Worm (Caenorhabditis elegans) whole organism, mixed stage, embryonic: ENCODE measurements around the gene F08H9.2.

Experiments
- M03D4.4 ChIP-seq: sonication (generic microtip); optimal IDR thresholded peaks from 2 replicates; lab custom pipeline; 2017; ENCODE audit warnings: mild to moderate bottlenecking, missing genetic modification characterization, missing compliant biosample characterization
- bed-3 ChIP-seq: fragments of 200-800 bp; sonication (Bioruptor generic); optimal IDR thresholded peaks from 3 replicates; lab custom pipeline; 2018; ENCODE audit warnings: mild to moderate bottlenecking, missing genetic modification characterization, moderate library complexity, missing compliant biosample characterization
- blmp-1 ChIP-seq: fragments of 150-350 bp; optimal IDR thresholded peaks from 2 replicates; lab custom pipeline; 2014; ENCODE audit warnings: missing biosample characterization, missing genetic modification characterization
- ceh-43 ChIP-seq: fragments of 200-800 bp; sonication (Bioruptor generic); optimal IDR thresholded peaks from 2 replicates; lab custom pipeline; 2018; ENCODE audit warnings: mild to moderate bottlenecking, missing genetic modification characterization, moderate library complexity, missing compliant biosample characterization
- ceh-83 ChIP-seq: fragments of 200-800 bp; sonication (Bioruptor generic); optimal IDR thresholded peaks from 2 replicates; lab custom pipeline; 2018; ENCODE audit warnings: mild to moderate bottlenecking, missing genetic modification characterization, missing compliant biosample characterization
- ces-1 ChIP-seq: fragments of 150-350 bp; optimal IDR thresholded peaks from 2 replicates; lab custom pipeline; 2014; ENCODE audit warnings: missing biosample characterization, missing genetic modification reagents, missing genetic modification characterization
- cnd-1 ChIP-seq: fragments of 200-800 bp; sonication (Bioruptor generic); optimal IDR thresholded peaks from 2 replicates; lab custom pipeline; 2018; ENCODE audit warnings: mild to moderate bottlenecking, missing genetic modification characterization, missing compliant biosample characterization
- elt-1 ChIP-seq: sonication (generic microtip); optimal IDR thresholded peaks from 2 replicates; lab custom pipeline; 2017; ENCODE audit warnings: missing genetic modification characterization, mild to moderate bottlenecking, missing compliant biosample characterization, antibody characterized with exemption, moderate library complexity, borderline replicate concordance; ENCODE audit not compliant: insufficient read depth
- elt-3 ChIP-seq: fragments of 150-350 bp; optimal IDR thresholded peaks from 2 replicates; lab custom pipeline; 2014; ENCODE audit warnings: missing biosample characterization, missing genetic modification characterization
- flh-1 ChIP-seq: fragments of 200-800 bp; sonication (Bioruptor generic); optimal IDR thresholded peaks from 2 replicates; lab custom pipeline; 2018; ENCODE audit warnings: mild to moderate bottlenecking, missing genetic modification characterization, moderate library complexity, missing compliant biosample characterization
- ham-2 ChIP-seq: fragments of 200-800 bp; sonication (Bioruptor generic); optimal IDR thresholded peaks from 2 replicates; lab custom pipeline; 2018; ENCODE audit warnings: mild to moderate bottlenecking, missing genetic modification characterization, missing compliant biosample characterization
- hlh-1 ChIP-seq: fragments of 150-350 bp; optimal IDR thresholded peaks from 2 replicates; lab custom pipeline; 2014; ENCODE audit warnings: missing biosample characterization, missing genetic modification reagents, missing genetic modification characterization
- lin-13 ChIP-seq: fragments of 150-350 bp; optimal IDR thresholded peaks from 2 replicates; lab custom pipeline; 2014; ENCODE audit warnings: missing biosample characterization, missing genetic modification characterization
- lin-32 ChIP-seq: fragments of 200-800 bp; sonication (Bioruptor generic); optimal IDR thresholded peaks from 2 replicates; lab custom pipeline; 2018; ENCODE audit warnings: mild to moderate bottlenecking, missing genetic modification characterization, missing compliant biosample characterization
- lsy-2 ChIP-seq: fragments of 150-350 bp; optimal IDR thresholded peaks from 2 replicates; lab custom pipeline; 2014; ENCODE audit warnings: missing biosample characterization, missing genetic modification characterization
- mls-2 ChIP-seq: sonication (generic microtip); optimal IDR thresholded peaks from 2 replicates; lab custom pipeline; 2016; ENCODE audit warnings: mild to moderate bottlenecking, missing genetic modification characterization, moderate library complexity, missing compliant biosample characterization
- nhr-2 ChIP-seq: fragments of 150-350 bp; optimal IDR thresholded peaks from 2 replicates; lab custom pipeline; 2014; ENCODE audit warnings: missing biosample characterization, missing genetic modification characterization
- nhr-237 ChIP-seq: fragments of 150-350 bp; optimal IDR thresholded peaks from 2 replicates; lab custom pipeline; 2014; ENCODE audit warnings: missing biosample characterization, missing genetic modification characterization
- nhr-28 ChIP-seq: fragments of 150-350 bp; optimal IDR thresholded peaks from 2 replicates; lab custom pipeline; 2014; ENCODE audit warnings: missing biosample characterization, missing genetic modification characterization
- pha-4 ChIP-seq: fragments of 150-350 bp; optimal IDR thresholded peaks from 2 replicates; lab custom pipeline; 2018; ENCODE audit warnings: missing biosample characterization, missing genetic modification reagents, missing genetic modification characterization
- sem-2 ChIP-seq: fragments of 200-800 bp; sonication (Bioruptor generic); optimal IDR thresholded peaks from 2 replicates; lab custom pipeline; 2018; ENCODE audit warnings: mild to moderate bottlenecking, missing genetic modification characterization, missing compliant biosample characterization
- snpc-4 ChIP-seq: fragments of 150-350 bp; optimal IDR thresholded peaks from 2 replicates; lab custom pipeline; 2014; ENCODE audit warnings: missing biosample characterization, missing genetic modification characterization
- sptf-1 ChIP-seq: sonication (generic microtip); optimal IDR thresholded peaks from 2 replicates; lab custom pipeline; 2017; ENCODE audit warnings: mild to moderate bottlenecking, missing genetic modification characterization, moderate library complexity, missing compliant biosample characterization
- unc-120 ChIP-seq: sonication (generic microtip); optimal IDR thresholded peaks from 2 replicates; lab custom pipeline; 2017; ENCODE audit warnings: missing genetic modification characterization, missing compliant biosample characterization; ENCODE audit not compliant: poor library complexity, severe bottlenecking
- unc-62 ChIP-seq: fragments of 150-350 bp; optimal IDR thresholded peaks from 2 replicates; lab custom pipeline; 2014; ENCODE audit warnings: missing biosample characterization, missing genetic modification reagents, missing genetic modification characterization
- zip-8 ChIP-seq: fragments of 150-350 bp; optimal IDR thresholded peaks from 2 replicates; lab custom pipeline; 2014; ENCODE audit warnings: missing biosample characterization, missing genetic modification characterization
- ztf-11 ChIP-seq: fragments of 150-350 bp; optimal IDR thresholded peaks from 2 replicates; lab custom pipeline; 2014; ENCODE audit warnings: missing biosample characterization, missing genetic modification characterization

F08H9.2 gene

DNA sequence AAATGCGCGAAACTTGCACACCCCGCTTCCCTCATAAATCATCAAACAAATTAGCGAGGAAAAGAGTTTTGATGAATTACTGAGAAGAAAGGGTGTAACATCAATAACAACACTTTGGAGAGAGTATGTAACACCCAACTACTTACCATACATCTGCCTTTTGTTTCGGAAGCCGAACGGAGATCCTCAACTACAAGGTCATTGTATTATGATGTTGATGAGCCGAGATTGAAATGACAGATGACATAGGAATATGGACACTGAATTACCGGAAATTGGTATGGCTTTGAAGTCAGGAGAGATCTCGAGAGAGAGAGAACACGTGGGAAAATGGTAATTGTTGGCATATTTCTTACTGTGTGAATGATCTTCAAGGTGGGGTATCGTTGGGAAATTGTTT lies 34.5 kb upstream of the F08H9.2 start:
- no peak for TF ChIP-seq lin-13 (tag; lab: Kevin White, UChicago)
- TF ChIP-seq elt-3 (tag; lab: Kevin White, UChicago): no peak
- TF ChIP-seq sptf-1 (tag; lab: Kevin White, UChicago): no peak
- TF ChIP-seq ham-2 (GFP tag; lab: Kevin White, UChicago): peak; percentile 42
- TF ChIP-seq bed-3 (GFP tag; lab: Kevin White, UChicago): no peak
- no peak for TF ChIP-seq elt-1 (tag; lab: Kevin White, UChicago)
- TF ChIP-seq lin-32 (GFP tag; lab: Kevin White, UChicago): no peak
- TF ChIP-seq nhr-28: no peak
- TF ChIP-seq flh-1 (GFP tag; lab: Kevin White, UChicago): no peak
- no peak for TF ChIP-seq blmp-1 (tag; lab: Kevin White, UChicago)
- peak; percentile 51 for TF ChIP-seq unc-62 (GFP tag; lab: Kevin White, UChicago)
- no peak for TF ChIP-seq ceh-83 (GFP tag; lab: Kevin White, UChicago)
- no peak for TF ChIP-seq zip-8

ce11 chrV:14427069-14427825 lies 33.2 kb upstream of the F08H9.2 start:
- TF ChIP-seq elt-1 (tag; lab: Kevin White, UChicago) (no peak), mls-2 (peak; percentile 32), ceh-43 (GFP tag; lab: Kevin White, UChicago) (no peak), nhr-237 (tag; lab: Kevin White, UChicago) (no peak), ces-1 (GFP tag; lab: Kevin White, UChicago) (peak; percentile 59), lin-32 (GFP tag; lab: Kevin White, UChicago) (no peak), nhr-2 (tag; lab: Kevin White, UChicago) (peak; percentile 25), cnd-1 (tag; lab: Kevin White, UChicago) (peak; percentile 21), lin-13 (tag; lab: Kevin White, UChicago) (no peak)

DNA sequence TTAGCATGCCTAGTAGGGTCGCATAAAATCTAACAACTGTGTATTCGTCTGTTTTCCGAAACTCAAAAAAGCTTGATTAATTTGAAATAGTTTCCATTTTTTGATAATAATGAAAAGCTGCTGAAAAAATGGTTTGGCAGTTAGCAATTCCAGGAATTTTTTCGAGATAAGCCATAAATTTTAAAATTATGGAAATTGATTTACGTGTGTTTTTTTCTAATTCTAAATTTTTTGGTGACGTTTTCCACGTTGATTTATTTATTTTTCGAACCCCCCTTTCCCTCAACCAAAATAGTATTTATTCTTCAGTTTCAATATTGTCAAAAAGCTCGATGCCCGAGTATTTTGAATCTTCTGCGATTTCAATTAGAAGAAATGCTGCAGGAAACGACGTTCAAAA lies 31.6 kb upstream of the F08H9.2 start, which contains the start of gene F23B12.1:
F23B12.1 (plus strand) TSS at position 301 of the 400 bp plus-strand sequence.
- TF ChIP-seq hlh-1 (no peak), sem-2 (GFP tag; lab: Kevin White, UChicago) (no peak), bed-3 (GFP tag; lab: Kevin White, UChicago) (no peak), ceh-83 (GFP tag; lab: Kevin White, UChicago) (no peak), unc-62 (GFP tag; lab: Kevin White, UChicago) (no peak), elt-3 (tag; lab: Kevin White, UChicago) (no peak), mls-2 (no peak), ceh-43 (GFP tag; lab: Kevin White, UChicago) (no peak), M03D4.4 (tag; lab: Kevin White, UChicago) (no peak), ztf-11 (tag; lab: Kevin White, UChicago) (no peak), unc-120 (tag; lab: Kevin White, UChicago) (no peak), ces-1 (GFP tag; lab: Kevin White, UChicago) (no peak), zip-8 (no peak), lsy-2 (tag; lab: Kevin White, UChicago) (no peak), cnd-1 (tag; lab: Kevin White, UChicago) (no peak)

DNA sequence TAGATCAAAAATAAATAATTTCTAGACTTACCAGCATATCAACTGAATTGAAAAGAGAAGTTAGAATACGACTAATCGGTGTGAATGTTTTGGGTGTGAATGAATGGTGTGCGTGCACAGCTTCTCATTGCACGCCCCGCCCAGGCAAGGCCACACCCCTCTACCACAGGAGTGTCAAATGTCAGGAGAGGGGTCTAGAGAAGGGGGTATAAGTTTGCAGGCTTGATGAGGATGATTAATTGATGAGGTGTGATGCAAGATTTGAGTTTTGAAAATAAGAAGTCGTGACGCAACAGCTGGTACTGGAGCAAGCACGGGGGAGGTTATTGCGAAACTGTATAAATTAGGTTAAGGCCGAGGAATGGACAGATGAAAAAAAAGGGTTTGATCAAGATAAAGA lies 28.2 kb upstream of the F08H9.2 start, which contains the start of gene egl-1:
egl-1 (minus strand) TSS at position 101 of the 400 bp plus-strand sequence.
- TF ChIP-seq nhr-28: no peak
- TF ChIP-seq zip-8: peak; percentile 77
- TF ChIP-seq ham-2 (GFP tag; lab: Kevin White, UChicago): no peak

ce11 chrV:14433584-14433983 lies 26.9 kb upstream of the F08H9.2 start:
- TF ChIP-seq cnd-1 (tag; lab: Kevin White, UChicago) (no peak), bed-3 (GFP tag; lab: Kevin White, UChicago) (no peak), zip-8 (peak; percentile 85), pha-4 (tag; lab: Kevin White, UChicago) (no peak), nhr-2 (tag; lab: Kevin White, UChicago) (peak; percentile 97), ham-2 (GFP tag; lab: Kevin White, UChicago) (no peak)

ce11 chrV:14436195-14436594 lies 24.3 kb upstream of the F08H9.2 start:
- no peak for TF ChIP-seq snpc-4 (tag; lab: Kevin White, UChicago)
- TF ChIP-seq nhr-2 (tag; lab: Kevin White, UChicago): peak; percentile 65
